Fruit fly (Drosophila melanogaster): Measurements from ENCODE around the gene Ir94b.
A peak's percentile ranks its signal among the peaks of the same experiment; 100 is the strongest.

The Ir94b gene

dm6 chr3R:22124863-22125262, 7.8 kb upstream of the Ir94b start (continued):
- peak; percentile 67 for TF ChIP-seq crol (GFP tag; IDR thresholded peaks at IDR 0.05)
- TF ChIP-seq Vsx1 (GFP tag; optimal IDR thresholded peaks at IDR 0.05) = peak; percentile 20
- TF ChIP-seq CG11504 (tag; optimal IDR thresholded peaks at IDR 0.05) = peak; percentile 92

dm6 chr3R:22123347-22123746, 6.3 kb upstream of the Ir94b start:
- no peak for TF ChIP-seq CG18599 (GFP tag; optimal IDR thresholded peaks at IDR 0.05)
- TF ChIP-seq mam (GFP tag; optimal IDR thresholded peaks at IDR 0.05) = no peak
- TF ChIP-seq lbe (GFP tag; optimal IDR thresholded peaks at IDR 0.05) = no peak
- TF ChIP-seq crol (GFP tag; IDR thresholded peaks at IDR 0.05) = no peak
- TF ChIP-seq Doc2 (GFP tag; IDR thresholded peaks at IDR 0.05) = no peak
- TF ChIP-seq CG17385 (GFP tag; optimal IDR thresholded peaks at IDR 0.05) = no peak
- no peak for TF ChIP-seq sim (GFP tag; IDR thresholded peaks at IDR 0.05)
- no peak for TF ChIP-seq CG2889 (GFP tag; IDR thresholded peaks at IDR 0.05)
- no peak for TF ChIP-seq BEAF-32 (GFP tag; optimal IDR thresholded peaks at IDR 0.05)
- no peak for TF ChIP-seq Hey (tag; optimal IDR thresholded peaks at IDR 0.05)
- TF ChIP-seq CG32767 (GFP tag; IDR thresholded peaks at IDR 0.05) = no peak
- no peak for TF ChIP-seq wdn (GFP tag; IDR thresholded peaks at IDR 0.05)
- no peak for TF ChIP-seq otp (GFP tag; IDR thresholded peaks at IDR 0.05)
- TF ChIP-seq hbn (GFP tag; IDR thresholded peaks at IDR 0.05; ENCODE audit: partially characterized antibody) = no peak
- no peak for TF ChIP-seq CG16779 (GFP tag; IDR thresholded peaks at IDR 0.05)
- TF ChIP-seq CG17612 (GFP tag; IDR thresholded peaks at IDR 0.05) = no peak
- TF ChIP-seq z (GFP tag; IDR thresholded peaks at IDR 0.05) = no peak
- no peak for TF ChIP-seq Abd-B (GFP tag; optimal IDR thresholded peaks at IDR 0.05)
- TF ChIP-seq CG11723 (GFP tag; optimal IDR thresholded peaks at IDR 0.05) = no peak
- TF ChIP-seq CG11085 (GFP tag; IDR thresholded peaks at IDR 0.05) = no peak
- no peak for TF ChIP-seq CG11398 (GFP tag; optimal IDR thresholded peaks at IDR 0.05)
- TF ChIP-seq CG1529 (GFP tag; optimal IDR thresholded peaks at IDR 0.05) = no peak
- no peak for TF ChIP-seq CG3726 (GFP tag; IDR thresholded peaks at IDR 0.05)
- no peak for TF ChIP-seq CG12236 (GFP tag; optimal IDR thresholded peaks at IDR 0.05)
- no peak for TF ChIP-seq dpn (GFP tag; optimal IDR thresholded peaks at IDR 0.05)
- no peak for TF ChIP-seq HLH4C (GFP tag; IDR thresholded peaks at IDR 0.05; ENCODE audit: partially characterized antibody)
- TF ChIP-seq gsb-n (tag; optimal IDR thresholded peaks at IDR 0.05) = no peak
- TF ChIP-seq dimm (GFP tag; IDR thresholded peaks at IDR 0.05) = no peak
- no peak for TF ChIP-seq CG9797 (GFP tag; optimal IDR thresholded peaks at IDR 0.05)
- no peak for TF ChIP-seq C15 (GFP tag; IDR thresholded peaks at IDR 0.05)
- no peak for TF ChIP-seq Dp (GFP tag; optimal IDR thresholded peaks at IDR 0.05)
- no peak for TF ChIP-seq kni (GFP tag; optimal IDR thresholded peaks at IDR 0.05)
- TF ChIP-seq Dip2 (GFP tag; IDR thresholded peaks at IDR 0.05) = no peak
- no peak for TF ChIP-seq odd (GFP tag; optimal IDR thresholded peaks at IDR 0.05)
- no peak for TF ChIP-seq CG7786 (GFP tag; optimal IDR thresholded peaks at IDR 0.05)
- TF ChIP-seq Atf-2 (GFP tag; optimal IDR thresholded peaks at IDR 0.05) = no peak
- no peak for TF ChIP-seq Sry-β (GFP tag; optimal IDR thresholded peaks at IDR 0.05)
- TF ChIP-seq az2 (GFP tag; optimal IDR thresholded peaks at IDR 0.05) = no peak
- TF ChIP-seq CG8290 (GFP tag; optimal IDR thresholded peaks at IDR 0.05) = no peak
- TF ChIP-seq CG8290 (tag; optimal IDR thresholded peaks at IDR 0.05) = no peak
- no peak for TF ChIP-seq CG6765 (GFP tag; optimal IDR thresholded peaks at IDR 0.05)
- no peak for TF ChIP-seq ara (GFP tag; IDR thresholded peaks at IDR 0.05)
- no peak for TF ChIP-seq Sry-δ (GFP tag; optimal IDR thresholded peaks at IDR 0.05)
- TF ChIP-seq CkIIα-i1 (GFP tag; IDR thresholded peaks at IDR 0.05) = no peak
- TF ChIP-seq CG10462 (GFP tag; optimal IDR thresholded peaks at IDR 0.05) = no peak
- TF ChIP-seq CG4404 (GFP tag; IDR thresholded peaks at IDR 0.05) = no peak
- TF ChIP-seq tll (GFP tag; optimal IDR thresholded peaks at IDR 0.05) = no peak
- TF ChIP-seq CG12299 (tag; optimal IDR thresholded peaks at IDR 0.05) = no peak
- no peak for TF ChIP-seq da (GFP tag; optimal IDR thresholded peaks at IDR 0.05)

Measured in whole organism, embryonic.